Worm (Caenorhabditis elegans): ENCODE measurements around the gene gob-1.

- no peak for TF ChIP-seq flt-1 (GFP tag; IDR thresholded peaks at IDR 0.05)
- TF ChIP-seq sea-1 (GFP tag; conservative IDR thresholded peaks at IDR 0.05), result no peak
- no peak for TF ChIP-seq ama-1 (optimal IDR thresholded peaks at IDR 0.05)
- no peak for TF ChIP-seq B0310.2 (tag; optimal IDR thresholded peaks at IDR 0.05)
- no peak for TF ChIP-seq pes-1 (GFP tag; IDR thresholded peaks at IDR 0.05)
Measured at ce11 chrX:15504795-15505194, 11.4 kb downstream of the gob-1 start, which contains the start of gene tbh-1.

All from whole organism, early embryonic.